Worm (Caenorhabditis elegans) whole organism, mixed stage, embryonic: ENCODE data around the gene srg-57.

Experiments
- M03D4.4 ChIP-seq: sonication (generic microtip); optimal IDR thresholded peaks from 2 replicates; lab custom pipeline; 2017; ENCODE audit warnings: mild to moderate bottlenecking, missing genetic modification characterization, missing compliant biosample characterization
- blmp-1 ChIP-seq: fragments of 150-350 bp; optimal IDR thresholded peaks from 2 replicates; lab custom pipeline; 2014; ENCODE audit warnings: missing biosample characterization, missing genetic modification characterization
- ceh-39 ChIP-seq: fragments of 150-350 bp; optimal IDR thresholded peaks from 2 replicates; lab custom pipeline; 2014; ENCODE audit warnings: missing biosample characterization, missing genetic modification characterization
- ceh-43 ChIP-seq: fragments of 200-800 bp; sonication (Bioruptor generic); optimal IDR thresholded peaks from 2 replicates; lab custom pipeline; 2018; ENCODE audit warnings: mild to moderate bottlenecking, missing genetic modification characterization, moderate library complexity, missing compliant biosample characterization
- ceh-83 ChIP-seq: fragments of 200-800 bp; sonication (Bioruptor generic); optimal IDR thresholded peaks from 2 replicates; lab custom pipeline; 2018; ENCODE audit warnings: mild to moderate bottlenecking, missing genetic modification characterization, missing compliant biosample characterization
- ces-1 ChIP-seq: fragments of 150-350 bp; optimal IDR thresholded peaks from 2 replicates; lab custom pipeline; 2014; ENCODE audit warnings: missing biosample characterization, missing genetic modification reagents, missing genetic modification characterization
- cnd-1 ChIP-seq: fragments of 200-800 bp; sonication (Bioruptor generic); optimal IDR thresholded peaks from 2 replicates; lab custom pipeline; 2018; ENCODE audit warnings: mild to moderate bottlenecking, missing genetic modification characterization, missing compliant biosample characterization
- drap-1 ChIP-seq: fragments of 200-800 bp; sonication (Bioruptor generic); optimal IDR thresholded peaks from 3 replicates; lab custom pipeline; 2018; ENCODE audit warnings: mild to moderate bottlenecking, missing genetic modification characterization, missing compliant biosample characterization
- elt-3 ChIP-seq: fragments of 150-350 bp; optimal IDR thresholded peaks from 2 replicates; lab custom pipeline; 2014; ENCODE audit warnings: missing biosample characterization, missing genetic modification characterization
- flh-1 ChIP-seq: fragments of 200-800 bp; sonication (Bioruptor generic); optimal IDR thresholded peaks from 2 replicates; lab custom pipeline; 2018; ENCODE audit warnings: mild to moderate bottlenecking, missing genetic modification characterization, moderate library complexity, missing compliant biosample characterization
- ham-2 ChIP-seq: fragments of 200-800 bp; sonication (Bioruptor generic); optimal IDR thresholded peaks from 2 replicates; lab custom pipeline; 2018; ENCODE audit warnings: mild to moderate bottlenecking, missing genetic modification characterization, missing compliant biosample characterization
- hlh-1 ChIP-seq: fragments of 150-350 bp; optimal IDR thresholded peaks from 2 replicates; lab custom pipeline; 2014; ENCODE audit warnings: missing biosample characterization, missing genetic modification reagents, missing genetic modification characterization
- lin-13 ChIP-seq: fragments of 150-350 bp; optimal IDR thresholded peaks from 2 replicates; lab custom pipeline; 2014; ENCODE audit warnings: missing biosample characterization, missing genetic modification characterization
- lin-32 ChIP-seq: fragments of 200-800 bp; sonication (Bioruptor generic); optimal IDR thresholded peaks from 2 replicates; lab custom pipeline; 2018; ENCODE audit warnings: mild to moderate bottlenecking, missing genetic modification characterization, missing compliant biosample characterization
- lsy-2 ChIP-seq: fragments of 150-350 bp; optimal IDR thresholded peaks from 2 replicates; lab custom pipeline; 2014; ENCODE audit warnings: missing biosample characterization, missing genetic modification characterization
- mab-5 ChIP-seq: fragments of 150-350 bp; optimal IDR thresholded peaks from 2 replicates; lab custom pipeline; 2014; ENCODE audit warnings: missing biosample characterization, missing genetic modification characterization
- mep-1 ChIP-seq: fragments of 150-350 bp; optimal IDR thresholded peaks from 2 replicates; lab custom pipeline; 2017; ENCODE audit warnings: missing biosample characterization, missing genetic modification reagents, missing genetic modification characterization, inconsistent platforms
- nhr-12 ChIP-seq: fragments of 150-350 bp; optimal IDR thresholded peaks from 2 replicates; lab custom pipeline; 2014; ENCODE audit warnings: missing biosample characterization, missing genetic modification characterization
- nhr-2 ChIP-seq: fragments of 150-350 bp; optimal IDR thresholded peaks from 2 replicates; lab custom pipeline; 2014; ENCODE audit warnings: missing biosample characterization, missing genetic modification characterization
- nhr-237 ChIP-seq: fragments of 150-350 bp; optimal IDR thresholded peaks from 2 replicates; lab custom pipeline; 2014; ENCODE audit warnings: missing biosample characterization, missing genetic modification characterization
- nhr-28 ChIP-seq: fragments of 150-350 bp; optimal IDR thresholded peaks from 2 replicates; lab custom pipeline; 2014; ENCODE audit warnings: missing biosample characterization, missing genetic modification characterization
- nhr-76 ChIP-seq: sonication (generic microtip); optimal IDR thresholded peaks from 2 replicates; lab custom pipeline; 2017; ENCODE audit warnings: missing biosample characterization, missing genetic modification characterization
- pha-4 ChIP-seq: fragments of 150-350 bp; optimal IDR thresholded peaks from 2 replicates; lab custom pipeline; 2018; ENCODE audit warnings: missing biosample characterization, missing genetic modification reagents, missing genetic modification characterization
- sem-2 ChIP-seq: fragments of 200-800 bp; sonication (Bioruptor generic); optimal IDR thresholded peaks from 2 replicates; lab custom pipeline; 2018; ENCODE audit warnings: mild to moderate bottlenecking, missing genetic modification characterization, missing compliant biosample characterization
- snpc-4 ChIP-seq: fragments of 150-350 bp; optimal IDR thresholded peaks from 2 replicates; lab custom pipeline; 2014; ENCODE audit warnings: missing biosample characterization, missing genetic modification characterization
- sptf-1 ChIP-seq: sonication (generic microtip); optimal IDR thresholded peaks from 2 replicates; lab custom pipeline; 2017; ENCODE audit warnings: mild to moderate bottlenecking, missing genetic modification characterization, moderate library complexity, missing compliant biosample characterization
- tbx-8 ChIP-seq: fragments of 200-800 bp; sonication (Bioruptor generic); optimal IDR thresholded peaks from 2 replicates; lab custom pipeline; 2018; ENCODE audit warnings: mild to moderate bottlenecking, missing genetic modification characterization, moderate library complexity, missing compliant biosample characterization
- unc-120 ChIP-seq: sonication (generic microtip); optimal IDR thresholded peaks from 2 replicates; lab custom pipeline; 2017; ENCODE audit warnings: missing genetic modification characterization, missing compliant biosample characterization; ENCODE audit not compliant: poor library complexity, severe bottlenecking
- unc-62 ChIP-seq: fragments of 150-350 bp; optimal IDR thresholded peaks from 2 replicates; lab custom pipeline; 2014; ENCODE audit warnings: missing biosample characterization, missing genetic modification reagents, missing genetic modification characterization
- zip-8 ChIP-seq: fragments of 150-350 bp; optimal IDR thresholded peaks from 2 replicates; lab custom pipeline; 2014; ENCODE audit warnings: missing biosample characterization, missing genetic modification characterization
- ztf-11 ChIP-seq: fragments of 150-350 bp; optimal IDR thresholded peaks from 2 replicates; lab custom pipeline; 2014; ENCODE audit warnings: missing biosample characterization, missing genetic modification characterization

Gene srg-57

ce11 chrV:2713532-2713931 lies 20.7 kb downstream of the srg-57 start, which contains the start of gene srt-28:
srt-28 (minus strand) TSS chrV:2713632.
- TF ChIP-seq zip-8 (peak; percentile 43), elt-3 (no peak)

DNA sequence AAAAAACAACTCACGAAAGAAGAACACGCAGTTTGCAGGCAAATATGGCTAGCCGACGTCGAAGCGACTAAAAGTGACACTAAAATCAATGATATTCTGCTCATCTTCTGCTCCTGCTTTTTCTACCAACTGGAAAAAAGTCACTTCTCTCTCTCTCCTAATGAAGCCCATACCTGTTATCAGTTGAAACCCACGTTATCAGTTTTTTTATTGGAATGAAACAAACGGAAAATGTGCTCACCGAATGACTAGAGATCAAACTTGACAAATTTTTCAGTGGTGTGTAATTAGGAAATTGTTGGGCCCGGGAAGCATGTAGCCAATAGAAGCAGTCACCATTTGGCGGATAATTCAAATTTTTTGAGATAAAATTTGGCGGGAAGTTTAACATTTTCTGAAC lies 22.8 kb downstream of the srg-57 start, which contains the start of gene C24B9.3:
C24B9.3 (minus strand) TSS at position 171 of the 400 bp plus-strand sequence.
- no peak for TF ChIP-seq nhr-237 (tag; lab: Kevin White, UChicago)
- no peak for TF ChIP-seq lin-13
- no peak for TF ChIP-seq nhr-76 (tag; lab: Kevin White, UChicago)
- no peak for TF ChIP-seq nhr-2
- no peak for TF ChIP-seq lin-32
- no peak for TF ChIP-seq mab-5 (tag; lab: Kevin White, UChicago)
- TF ChIP-seq blmp-1 (tag; lab: Kevin White, UChicago) = no peak
- TF ChIP-seq nhr-12 (tag; lab: Kevin White, UChicago) = no peak
- TF ChIP-seq ces-1 = no peak
- TF ChIP-seq, all 35 proteins: peak for 0

DNA sequence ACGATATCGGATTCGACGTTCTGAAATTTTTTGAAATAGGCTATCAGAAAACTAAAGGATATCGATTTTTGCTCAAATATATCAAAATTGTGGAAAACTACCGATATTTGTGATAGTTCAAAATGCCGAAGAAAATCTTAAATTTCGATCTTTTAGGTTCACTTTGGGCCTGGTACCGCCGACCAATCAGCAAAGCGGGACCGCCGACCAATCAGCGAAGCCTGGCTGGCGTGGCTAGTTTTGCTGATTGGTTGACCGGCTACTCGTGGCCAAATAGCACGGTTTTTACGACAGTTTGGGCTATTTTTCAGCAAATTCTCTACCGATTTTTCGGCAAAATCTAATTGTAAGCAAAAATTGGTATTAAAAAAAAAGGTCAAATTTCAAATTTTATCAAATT lies 24.1 kb downstream of the srg-57 start:
- TF ChIP-seq flh-1 (no peak), M03D4.4 (tag; lab: Kevin White, UChicago) (no peak), ces-1 (no peak), cnd-1 (tag; lab: Kevin White, UChicago) (no peak)

DNA sequence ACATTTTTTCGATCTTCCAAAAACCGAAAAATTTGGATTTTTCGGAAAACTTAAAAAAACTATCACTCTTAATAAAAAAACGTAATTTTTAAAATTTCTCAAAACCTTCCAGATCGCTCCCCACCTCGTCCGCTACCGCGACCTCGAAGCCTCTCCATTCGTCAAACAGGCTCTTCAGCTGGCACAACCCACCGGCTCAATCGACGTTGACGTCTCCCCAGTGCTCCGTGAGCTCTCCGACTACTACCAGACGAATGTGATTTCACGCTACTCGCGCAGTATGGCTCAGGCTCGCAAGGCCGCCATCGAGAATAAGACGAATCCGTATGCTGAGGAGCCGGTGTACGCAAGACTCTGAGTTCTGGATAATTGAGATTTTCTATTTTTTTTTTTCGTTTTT lies 27.9 kb downstream of the srg-57 start:
- TF ChIP-seq nhr-237 (tag; lab: Kevin White, UChicago) = no peak
- no peak for TF ChIP-seq unc-120 (tag; lab: Kevin White, UChicago)
- no peak for TF ChIP-seq ham-2 (GFP tag; lab: Kevin White, UChicago)
- TF ChIP-seq cnd-1 (tag; lab: Kevin White, UChicago) = no peak
- no peak for TF ChIP-seq pha-4 (tag; lab: Kevin White, UChicago)
- TF ChIP-seq snpc-4 = no peak
- no peak for TF ChIP-seq ceh-83
- no peak for TF ChIP-seq zip-8
- no peak for TF ChIP-seq ceh-39
- TF ChIP-seq M03D4.4 (tag; lab: Kevin White, UChicago) = no peak
- no peak for TF ChIP-seq hlh-1 (tag; lab: Kevin White, UChicago)
- TF ChIP-seq, all 35 proteins: peak for 0

ce11 chrV:2703299-2703698 lies 31.0 kb downstream of the srg-57 start:
- TF ChIP-seq mab-5 (tag; lab: Kevin White, UChicago) (no peak), nhr-28 (tag; lab: Kevin White, UChicago) (no peak), zip-8 (no peak), nhr-237 (tag; lab: Kevin White, UChicago) (no peak), sptf-1 (tag; lab: Kevin White, UChicago) (no peak), ceh-83 (no peak)

DNA sequence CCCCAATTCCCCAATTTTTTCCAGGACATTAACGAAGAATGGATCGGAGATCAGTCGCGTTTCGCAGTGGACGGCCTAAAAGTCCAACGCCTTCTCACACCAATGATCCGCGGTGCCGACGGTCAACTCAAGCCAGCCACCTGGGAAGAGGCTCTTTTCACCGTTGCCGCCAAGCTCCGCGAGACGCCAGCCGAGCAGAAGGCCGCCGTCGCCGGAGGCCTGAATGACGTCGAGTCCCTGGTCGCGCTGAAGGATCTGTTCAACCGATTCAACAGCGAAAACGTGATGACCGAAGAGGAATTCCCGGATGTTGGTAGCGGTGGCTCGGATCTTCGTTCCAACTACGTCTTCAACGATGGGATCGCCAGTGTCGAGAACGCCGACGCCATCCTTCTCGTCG lies 31.4 kb downstream of the srg-57 start:
- TF ChIP-seq elt-3 = no peak
- TF ChIP-seq nhr-28 (tag; lab: Kevin White, UChicago) = no peak
- no peak for TF ChIP-seq nhr-237 (tag; lab: Kevin White, UChicago)
- no peak for TF ChIP-seq nhr-2
- TF ChIP-seq sem-2 (GFP tag; lab: Kevin White, UChicago) = no peak
- no peak for TF ChIP-seq lsy-2 (tag; lab: Kevin White, UChicago)
- TF ChIP-seq snpc-4 = no peak
- TF ChIP-seq mab-5 (tag; lab: Kevin White, UChicago) = no peak
- TF ChIP-seq ztf-11 = no peak
- TF ChIP-seq drap-1 (GFP tag; lab: Kevin White, UChicago) = no peak
- no peak for TF ChIP-seq tbx-8 (GFP tag; lab: Kevin White, UChicago)
- TF ChIP-seq nhr-12 (tag; lab: Kevin White, UChicago) = no peak
- no peak for TF ChIP-seq unc-62
- TF ChIP-seq mep-1 (tag; lab: Kevin White, UChicago) = no peak
- TF ChIP-seq zip-8 = no peak
- TF ChIP-seq ceh-83 = no peak
- TF ChIP-seq sptf-1 (tag; lab: Kevin White, UChicago) = no peak
- TF ChIP-seq ceh-43 (GFP tag; lab: Kevin White, UChicago) = no peak
- TF ChIP-seq M03D4.4 (tag; lab: Kevin White, UChicago) = no peak
- no peak for TF ChIP-seq lin-32
